Fruit fly (Drosophila melanogaster): Measurements from ENCODE around the gene TotB.
A peak's percentile ranks its signal among the peaks of the same experiment; 100 is the strongest.

Gene TotB

DNA sequence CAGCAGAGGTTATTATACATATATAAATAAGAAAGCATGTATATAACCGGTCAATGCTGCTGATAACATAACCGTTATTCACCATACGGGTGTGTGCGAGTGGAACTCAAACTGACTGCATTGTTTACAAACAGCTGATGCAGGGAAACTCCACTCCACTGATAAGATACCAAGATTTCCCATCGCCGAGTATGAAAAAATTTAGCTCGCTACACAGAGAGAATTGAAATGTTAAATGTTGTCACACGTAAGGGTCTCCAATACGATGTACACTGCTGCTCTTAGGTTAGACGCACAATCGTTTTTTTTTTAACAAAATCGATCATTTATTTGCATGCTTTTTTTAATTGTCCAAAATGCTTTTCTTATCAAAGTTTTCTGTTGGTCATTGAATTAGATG lies 40.1 kb upstream of the TotB start:
- TF ChIP-seq Hnf4 (GFP tag; optimal IDR thresholded peaks at IDR 0.05) (peak; percentile 17), sv (GFP tag; optimal IDR thresholded peaks at IDR 0.05) (peak; percentile 39), Rel (GFP tag; optimal IDR thresholded peaks at IDR 0.05) (no peak), Rel (tag; optimal IDR thresholded peaks at IDR 0.05) (peak; percentile 87), psq (GFP tag; optimal IDR thresholded peaks at IDR 0.05) (no peak), sage (GFP tag; optimal IDR thresholded peaks at IDR 0.05) (no peak), CG32264 (GFP tag; optimal IDR thresholded peaks at IDR 0.05) (no peak), OdsH (GFP tag; optimal IDR thresholded peaks at IDR 0.05) (peak; percentile 7), Vsx2 (GFP tag; optimal IDR thresholded peaks at IDR 0.05; ENCODE audit: partially characterized antibody) (no peak), foxo (GFP tag; optimal IDR thresholded peaks at IDR 0.05) (peak in 1 of 2 experiments; percentile 27), jim (GFP tag; optimal IDR thresholded peaks at IDR 0.05) (no peak)

DNA sequence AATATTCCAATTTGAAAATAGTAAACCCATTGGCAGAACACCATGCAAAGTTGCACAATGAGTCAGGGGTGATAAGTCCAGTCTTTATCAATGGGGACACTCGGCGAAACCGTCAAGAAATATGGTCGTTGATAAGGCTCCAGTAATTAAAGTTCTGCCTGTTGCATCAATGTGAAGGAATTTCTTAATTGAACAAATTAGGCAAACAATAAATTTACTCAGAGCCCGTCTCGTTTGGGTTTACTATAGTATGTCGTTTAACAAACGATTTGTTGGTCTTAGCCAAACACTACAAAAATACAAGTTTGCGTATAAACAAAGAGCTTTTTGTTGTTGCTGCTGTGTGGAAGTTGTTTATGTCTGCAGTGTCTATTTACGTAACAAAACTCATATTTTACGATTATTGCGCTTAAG lies 39.0 kb upstream of the TotB start:
- no peak for TF ChIP-seq HLH106 (tag; optimal IDR thresholded peaks at IDR 0.05)
- TF ChIP-seq jim (GFP tag; optimal IDR thresholded peaks at IDR 0.05), result no peak
- no peak for TF ChIP-seq Jra (GFP tag; optimal IDR thresholded peaks at IDR 0.05)
- TF ChIP-seq dmrt93B (GFP tag; optimal IDR thresholded peaks at IDR 0.05), result no peak
- no peak for TF ChIP-seq OdsH (GFP tag; optimal IDR thresholded peaks at IDR 0.05)
- TF ChIP-seq rgr (GFP tag; optimal IDR thresholded peaks at IDR 0.05), result no peak
- no peak for TF ChIP-seq ey (GFP tag; optimal IDR thresholded peaks at IDR 0.05)
- no peak for TF ChIP-seq Hnf4 (GFP tag; optimal IDR thresholded peaks at IDR 0.05)
- no peak for TF ChIP-seq Hr83 (GFP tag; optimal IDR thresholded peaks at IDR 0.05; ENCODE audit: poor library complexity, severe bottlenecking)
- TF ChIP-seq Rel (GFP tag; optimal IDR thresholded peaks at IDR 0.05), result no peak
- no peak for TF ChIP-seq Rel (tag; optimal IDR thresholded peaks at IDR 0.05)
- no peak for TF ChIP-seq sage (GFP tag; optimal IDR thresholded peaks at IDR 0.05)
- TF ChIP-seq Sp1 (GFP tag; optimal IDR thresholded peaks at IDR 0.05), result no peak
- no peak for TF ChIP-seq h (GFP tag; optimal IDR thresholded peaks at IDR 0.05)

DNA sequence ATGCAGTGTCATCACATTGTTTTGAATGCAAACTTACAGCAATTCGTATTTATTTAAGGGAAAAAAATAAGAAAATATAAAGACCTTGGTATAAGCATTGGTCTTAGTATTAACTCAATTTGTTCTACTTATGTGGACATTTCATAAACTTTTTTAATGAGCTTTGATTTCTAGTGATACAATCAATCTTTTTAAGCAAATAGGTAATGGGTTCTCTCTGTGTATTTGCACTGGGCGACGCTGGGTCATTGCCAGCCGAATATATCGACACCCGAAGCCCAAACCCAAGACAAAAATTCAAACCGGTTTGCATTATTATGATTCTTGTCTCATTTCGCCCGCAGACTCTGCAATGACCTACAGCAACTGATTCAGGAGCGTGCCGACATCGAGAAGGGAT lies 38.2 kb upstream of the TotB start:
- peak; percentile 24 for TF ChIP-seq Hnf4 (GFP tag; optimal IDR thresholded peaks at IDR 0.05)
- peak; percentile 18 for TF ChIP-seq fru (GFP tag; optimal IDR thresholded peaks at IDR 0.05)
- no peak for TF ChIP-seq h (GFP tag; optimal IDR thresholded peaks at IDR 0.05)

DNA sequence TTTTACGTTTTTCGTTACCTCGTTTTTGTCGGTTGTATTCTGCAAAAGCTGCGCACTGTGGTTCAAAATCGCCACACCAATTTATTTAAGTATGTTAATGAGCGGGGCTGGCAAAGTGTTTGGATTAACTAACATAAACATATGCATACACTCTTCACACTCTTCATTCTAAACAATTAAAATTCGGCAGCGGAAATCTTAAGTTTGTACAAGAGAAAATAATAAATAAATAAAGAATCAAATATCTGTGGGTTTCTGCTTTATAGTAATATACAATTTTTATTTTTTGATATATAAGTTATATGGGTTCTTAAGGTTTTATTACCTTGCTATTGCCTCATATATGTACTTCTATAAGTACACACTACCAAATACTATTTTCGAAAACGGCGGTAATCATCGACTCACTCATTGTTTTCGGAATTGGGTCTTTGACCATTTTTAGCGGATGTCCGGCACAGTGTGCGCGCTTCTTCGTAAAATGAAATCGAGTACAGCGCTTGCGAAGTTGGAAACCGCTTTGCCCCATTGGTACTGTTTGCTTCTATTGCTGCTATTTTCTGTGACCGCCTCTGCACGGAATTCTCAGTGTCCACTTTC lies 37.4 kb upstream of the TotB start:
- TF ChIP-seq foxo (GFP tag; optimal IDR thresholded peaks at IDR 0.05) (peak in 1 of 2 experiments; percentile 21), h (GFP tag; optimal IDR thresholded peaks at IDR 0.05) (no peak), pan (optimal IDR thresholded peaks at IDR 0.05) (no peak), Dif (GFP tag; optimal IDR thresholded peaks at IDR 0.05; ENCODE audit: partially characterized antibody) (no peak)

DNA sequence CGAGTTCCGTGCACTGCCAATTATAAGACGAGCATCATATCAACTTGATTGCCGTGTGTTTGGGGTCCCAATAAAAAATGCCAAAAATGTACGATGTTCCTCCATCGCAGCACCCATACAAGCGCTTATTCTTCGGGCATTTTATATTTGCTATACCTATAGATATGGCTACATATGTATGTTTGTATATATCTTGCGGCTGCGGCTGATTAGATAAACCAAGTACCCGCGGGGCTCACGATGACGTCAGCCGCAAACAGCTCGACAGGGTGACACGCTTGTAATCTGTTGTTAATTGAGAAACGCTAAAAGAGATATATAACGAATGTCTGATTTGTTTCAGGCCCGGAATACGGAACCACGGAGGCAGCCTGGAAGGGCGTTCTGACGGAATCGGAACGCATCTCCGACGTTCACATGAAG lies 36.5 kb upstream of the TotB start:
- TF ChIP-seq Mio (GFP tag; optimal IDR thresholded peaks at IDR 0.05), result no peak
- TF ChIP-seq Rel (GFP tag; optimal IDR thresholded peaks at IDR 0.05), result no peak
- peak; percentile 26 for TF ChIP-seq Rel (tag; optimal IDR thresholded peaks at IDR 0.05)
- TF ChIP-seq h (GFP tag; optimal IDR thresholded peaks at IDR 0.05), result peak; percentile 46

DNA sequence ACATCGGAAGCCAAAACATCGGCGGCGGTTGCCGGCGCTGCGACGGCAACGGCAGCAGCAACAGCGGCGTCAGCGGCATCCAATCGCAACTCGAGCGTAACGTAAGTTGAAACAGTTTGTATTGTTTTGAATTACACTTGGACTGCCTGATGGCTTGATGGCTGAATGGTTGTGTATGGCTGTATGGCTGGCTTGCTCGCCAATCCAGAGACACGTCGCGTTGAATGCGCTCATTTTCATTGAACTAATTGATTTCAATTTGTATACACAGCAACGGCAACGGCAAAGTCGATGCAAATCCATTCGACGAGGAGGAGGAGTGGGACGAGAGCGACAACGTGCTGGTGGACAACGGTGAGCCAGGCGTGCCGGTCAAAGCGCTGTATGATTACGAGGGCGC lies 35.0 kb upstream of the TotB start:
- TF ChIP-seq ey (GFP tag; optimal IDR thresholded peaks at IDR 0.05), result no peak
- TF ChIP-seq Abd-B (GFP tag; optimal IDR thresholded peaks at IDR 0.05), result no peak
- TF ChIP-seq CG9705 (GFP tag; optimal IDR thresholded peaks at IDR 0.05), result no peak
- no peak for TF ChIP-seq tai (GFP tag; optimal IDR thresholded peaks at IDR 0.05)
- no peak for TF ChIP-seq HLH106 (tag; optimal IDR thresholded peaks at IDR 0.05)
- no peak for TF ChIP-seq fru (GFP tag; optimal IDR thresholded peaks at IDR 0.05)
- no peak for TF ChIP-seq CG32264 (GFP tag; optimal IDR thresholded peaks at IDR 0.05)
- TF ChIP-seq GATAd (GFP tag; optimal IDR thresholded peaks at IDR 0.05), result no peak
- TF ChIP-seq sage (GFP tag; optimal IDR thresholded peaks at IDR 0.05), result no peak
- TF ChIP-seq woc (GFP tag; optimal IDR thresholded peaks at IDR 0.05), result no peak
- TF ChIP-seq Dfd (GFP tag; optimal IDR thresholded peaks at IDR 0.05), result no peak
